Worm (Caenorhabditis elegans): ENCODE results near the gene fis-1.
A peak's percentile ranks its signal among the peaks of the same experiment; 100 is the strongest.

DNA sequence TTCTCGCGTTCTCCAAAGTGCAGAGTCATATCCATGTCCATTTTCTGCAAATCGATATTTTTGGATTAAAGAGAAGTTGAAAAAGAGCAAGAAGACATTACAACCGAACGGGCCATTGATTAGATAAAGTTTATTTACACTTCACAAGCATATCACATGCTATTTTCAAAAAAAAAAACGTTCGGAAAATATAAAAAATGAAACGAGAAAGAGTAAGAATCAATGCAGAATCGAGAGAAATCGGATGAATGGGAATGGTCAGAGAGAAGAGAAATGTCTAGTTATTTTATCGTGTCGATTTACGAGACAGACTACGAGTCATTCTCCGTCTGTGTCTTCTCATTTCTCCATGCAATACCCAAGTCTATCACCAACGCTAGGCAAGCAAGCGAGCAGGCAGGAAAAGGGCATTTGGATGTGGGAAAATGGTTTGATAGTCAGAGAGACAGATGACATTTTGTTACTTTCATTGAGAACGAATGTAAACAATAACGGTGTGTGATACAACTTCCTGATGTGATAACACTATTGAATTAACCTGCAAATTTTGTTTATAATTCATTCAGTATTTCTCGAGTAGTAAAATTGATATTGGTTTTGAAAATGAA lies 45.2 kb downstream of the fis-1 start, which contains the start of gene F31E8.4:
- no peak for TF ChIP-seq ztf-29 (GFP tag; IDR thresholded peaks at IDR 0.05)
- 0 out of 2 replicates have a peak, but pooled peaks have one; percentile 23 for TF ChIP-seq tab-1 (GFP tag; IDR thresholded peaks at IDR 0.05)
- TF ChIP-seq flt-1 (GFP tag; IDR thresholded peaks at IDR 0.05) = no peak
- TF ChIP-seq klf-2 (GFP tag; conservative IDR thresholded peaks at IDR 0.05) = no peak
- no peak for TF ChIP-seq T22C8.4 (GFP tag; IDR thresholded peaks at IDR 0.05)
- TF ChIP-seq cog-1 (tag; optimal IDR thresholded peaks at IDR 0.05) = no peak
